Worm (Caenorhabditis elegans): Measurements from ENCODE around the gene R13H4.7.

The R13H4.7 gene

ce11 chrV:11885939-11886338 lies 17.9 kb upstream of the R13H4.7 start (continued):
- no peak for TF ChIP-seq dox-1 (GFP tag; IDR thresholded peaks at IDR 0.05)
- TF ChIP-seq rec-8 (tag; optimal IDR thresholded peaks at IDR 0.05), result no peak
- TF ChIP-seq ztf-18 (tag; optimal IDR thresholded peaks at IDR 0.05), result no peak
- TF ChIP-seq let-526 (GFP tag; IDR thresholded peaks at IDR 0.05), result peak; percentile 30; the same call in 1 of the 2 replicates
- peak; percentile 43; the same call in 1 of the 2 replicates for TF ChIP-seq B0336.3 (GFP tag; IDR thresholded peaks at IDR 0.05)
- no peak for TF ChIP-seq hrde-1 (tag; optimal IDR thresholded peaks at IDR 0.05; ENCODE audit: borderline replicate concordance)
- TF ChIP-seq F52B5.7 (tag; optimal IDR thresholded peaks at IDR 0.05), result no peak
- TF ChIP-seq sdz-38 (tag; optimal IDR thresholded peaks at IDR 0.05), result no peak
- TF ChIP-seq cebp-1 (GFP tag; IDR thresholded peaks at IDR 0.05), result no peak
- peak; percentile 70 for TF ChIP-seq cebp-1 (tag; optimal IDR thresholded peaks at IDR 0.05)
- peak; percentile 51 for TF ChIP-seq ztf-22 (GFP tag; optimal IDR thresholded peaks at IDR 0.05)
- TF ChIP-seq snpc-1.3 (tag; optimal IDR thresholded peaks at IDR 0.05; ENCODE audit: insufficient read depth), result no peak
- TF ChIP-seq ets-4 (GFP tag; optimal IDR thresholded peaks at IDR 0.05), result no peak
- TF ChIP-seq ztf-25 (GFP tag; IDR thresholded peaks at IDR 0.05), result no peak
- no peak for TF ChIP-seq dpl-1 (GFP tag; optimal IDR thresholded peaks at IDR 0.05)
- TF ChIP-seq zfh-2 (GFP tag; conservative IDR thresholded peaks at IDR 0.05), result no peak
- TF ChIP-seq snpc-1.1 (tag; optimal IDR thresholded peaks at IDR 0.05; ENCODE audit: insufficient read depth), result no peak
- TF ChIP-seq nfya-1 (tag; optimal IDR thresholded peaks at IDR 0.05; ENCODE audit: borderline replicate concordance, insufficient read depth), result no peak
- no peak for TF ChIP-seq attf-3 (GFP tag; conservative IDR thresholded peaks at IDR 0.05)
- peak; percentile 63 for TF ChIP-seq ztf-26 (tag; optimal IDR thresholded peaks at IDR 0.05)
- no peak for TF ChIP-seq athp-1 (tag; optimal IDR thresholded peaks at IDR 0.05)
- TF ChIP-seq repo-1 (tag; optimal IDR thresholded peaks at IDR 0.05), result no peak
- TF ChIP-seq unc-130 (GFP tag; optimal IDR thresholded peaks at IDR 0.05), result no peak
- 0 out of 2 replicates have a peak, but pooled peaks have one; percentile 13 for TF ChIP-seq C06A6.2 (GFP tag; conservative IDR thresholded peaks at IDR 0.05)
- no peak for TF ChIP-seq Y79H2A.3 (GFP tag; conservative IDR thresholded peaks at IDR 0.05)
- TF ChIP-seq lin-35 (GFP tag; optimal IDR thresholded peaks at IDR 0.05), result no peak
- TF ChIP-seq ztf-28 (GFP tag; IDR thresholded peaks at IDR 0.05), result no peak

- peak; percentile 33 for TF ChIP-seq pha-4 (tag; optimal IDR thresholded peaks at IDR 0.05)
- TF ChIP-seq rec-8 (tag; optimal IDR thresholded peaks at IDR 0.05), result no peak
- TF ChIP-seq F22D6.2 (tag; optimal IDR thresholded peaks at IDR 0.05), result no peak
- TF ChIP-seq egl-18 (GFP tag; IDR thresholded peaks at IDR 0.05), result no peak
- no peak for TF ChIP-seq T07F8.4 (tag; optimal IDR thresholded peaks at IDR 0.05)
- peak; percentile 75 for TF ChIP-seq nhr-80 (tag; optimal IDR thresholded peaks at IDR 0.05)
Measured at ce11 chrV:11885087-11885486, 17.0 kb upstream of the R13H4.7 start.

DNA sequence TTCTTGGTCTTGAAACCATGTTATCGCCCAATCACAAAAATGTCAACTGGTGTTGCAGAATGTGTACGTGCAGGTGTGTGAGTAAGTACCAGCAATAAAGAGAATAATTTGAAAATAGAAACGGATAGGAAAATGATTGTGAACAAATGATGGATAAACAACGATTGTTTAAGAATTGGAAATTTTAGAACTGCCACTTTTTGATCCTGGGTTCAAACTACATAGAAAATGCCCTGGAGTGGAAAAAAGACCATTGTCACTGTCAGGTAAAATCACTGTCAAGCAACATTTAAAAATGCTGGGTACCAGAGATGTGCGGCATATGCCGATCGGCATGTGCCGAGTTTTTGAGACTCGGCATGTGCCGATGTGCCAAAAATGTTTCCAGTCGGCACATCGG lies 15.2 kb upstream of the R13H4.7 start:
- no peak for TF ChIP-seq attf-3 (GFP tag; conservative IDR thresholded peaks at IDR 0.05)
- TF ChIP-seq rcor-1 (GFP tag; IDR thresholded peaks at IDR 0.05), result no peak
- TF ChIP-seq F57A8.1 (GFP tag; optimal IDR thresholded peaks at IDR 0.05), result no peak

ce11 chrV:11879732-11880131 lies 11.7 kb upstream of the R13H4.7 start, which contains the start of gene sulp-5:
Gene sulp-5, plus strand, starts transcription at chrV:11880032.
- TF ChIP-seq C06A6.2 (GFP tag; conservative IDR thresholded peaks at IDR 0.05) (no peak), Y79H2A.3 (GFP tag; conservative IDR thresholded peaks at IDR 0.05) (no peak), C17E4.6 (GFP tag; IDR thresholded peaks at IDR 0.05) (no peak), repo-1 (tag; optimal IDR thresholded peaks at IDR 0.05) (no peak), F57C9.4 (tag; optimal IDR thresholded peaks at IDR 0.05) (no peak), let-607 (tag; optimal IDR thresholded peaks at IDR 0.05) (no peak), efl-1 (GFP tag; optimal IDR thresholded peaks at IDR 0.05) (no peak), F22D6.2 (tag; optimal IDR thresholded peaks at IDR 0.05) (no peak), ztf-28 (GFP tag; IDR thresholded peaks at IDR 0.05) (no peak), lir-1 (GFP tag; conservative IDR thresholded peaks at IDR 0.05) (no peak), attf-3 (GFP tag; conservative IDR thresholded peaks at IDR 0.05) (no peak)

Data from whole organism, young adult.